Worm (Caenorhabditis elegans) whole organism, young adult: Measurements from ENCODE around the gene F13A7.11.

Experiments
- B0261.1 ChIP-seq: sonication (generic microtip); optimal IDR thresholded peaks from 2 replicates; lab custom pipeline; 2016; ENCODE audit warnings: mild to moderate bottlenecking, missing genetic modification characterization, moderate library complexity, missing compliant biosample characterization
- C06A6.2 ChIP-seq: fragments of 200-800 bp; sonication (Bioruptor generic); conservative IDR thresholded peaks from 2 replicates; pipeline ENCODE4 v1.3.6; 2022; ENCODE audit warnings: missing genetic modification characterization, missing compliant biosample characterization
- F22D6.2 ChIP-seq: sonication (generic microtip); optimal IDR thresholded peaks from 2 replicates; lab custom pipeline; 2016; ENCODE audit warnings: mild to moderate bottlenecking, missing genetic modification characterization, missing compliant biosample characterization
- F52B5.7 ChIP-seq: sonication (generic microtip); optimal IDR thresholded peaks from 2 replicates; lab custom pipeline; 2016; ENCODE audit warnings: mild to moderate bottlenecking, missing genetic modification characterization, missing compliant biosample characterization
- Y53G8AR.9 ChIP-seq: fragments of 200-800 bp; sonication (Bioruptor generic); conservative IDR thresholded peaks from 2 replicates; pipeline ENCODE4 v1.3.6; 2022; ENCODE audit warnings: missing genetic modification reagents, missing genetic modification characterization, missing compliant biosample characterization
- Y67H2A.10 ChIP-seq: fragments of 200-800 bp; sonication (Bioruptor generic); conservative IDR thresholded peaks from 2 replicates; pipeline ENCODE4 v1.3.6; 2022; ENCODE audit warnings: missing genetic modification reagents, missing genetic modification characterization, missing compliant biosample characterization
- Y95B8A.8 ChIP-seq: fragments of 200-800 bp; sonication (Bioruptor generic); IDR thresholded peaks from 2 replicates; pipeline ENCODE4 v1.3.6; 2022; ENCODE audit warnings: missing genetic modification reagents, missing genetic modification characterization, missing compliant biosample characterization
- bed-1 ChIP-seq: fragments of 200-800 bp; sonication (Bioruptor generic); IDR thresholded peaks from 2 replicates; pipeline ENCODE4 v1.3.6; 2022; ENCODE audit warnings: missing genetic modification reagents, missing genetic modification characterization, missing compliant biosample characterization
- bed-2 ChIP-seq: fragments of 200-800 bp; sonication (Bioruptor generic); IDR thresholded peaks from 2 replicates; pipeline ENCODE4 v1.3.6; 2022; ENCODE audit warnings: missing genetic modification reagents, missing genetic modification characterization, missing compliant biosample characterization
- ccch-3 ChIP-seq: fragments of 200-800 bp; sonication (Bioruptor generic); optimal IDR thresholded peaks from 2 replicates; lab custom pipeline; 2018; ENCODE audit warnings: mild to moderate bottlenecking, missing genetic modification characterization, missing compliant biosample characterization
- cebp-2 ChIP-seq: fragments of 200-800 bp; sonication (Bioruptor generic); IDR thresholded peaks from 2 replicates; pipeline ENCODE4 v1.3.6; 2022; ENCODE audit warnings: missing genetic modification characterization, missing compliant biosample characterization
- ceh-79 ChIP-seq: sonication (generic microtip); optimal IDR thresholded peaks from 2 replicates; lab custom pipeline; 2017; ENCODE audit warnings: mild to moderate bottlenecking, missing genetic modification characterization, missing compliant biosample characterization
- egl-44 ChIP-seq: fragments of 200-800 bp; sonication (Bioruptor generic); IDR thresholded peaks from 2 replicates; pipeline ENCODE4 v1.3.6; 2022; ENCODE audit warnings: missing genetic modification reagents, missing genetic modification characterization, missing compliant biosample characterization
- fkh-3 ChIP-seq: sonication (generic microtip); optimal IDR thresholded peaks from 2 replicates; lab custom pipeline; 2016; ENCODE audit warnings: mild to moderate bottlenecking, missing genetic modification characterization, missing compliant biosample characterization
- gei-17 ChIP-seq: fragments of 200-800 bp; sonication (Bioruptor generic); optimal IDR thresholded peaks from 2 replicates; lab custom pipeline; 2018; ENCODE audit warnings: mild to moderate bottlenecking, missing genetic modification characterization, missing compliant biosample characterization
- let-607 ChIP-seq, 2 experiments: fragments of 200-800 bp in 1 of 2; sonication (Bioruptor generic) in 1 of 2; sonication (generic microtip) in 1 of 2; optimal IDR thresholded peaks; 2 replicates each; lab custom pipeline; 2016 to 2018; ENCODE audit warnings: mild to moderate bottlenecking in 2 of 2, missing compliant biosample characterization in 2 of 2, missing genetic modification characterization in 2 of 2, moderate library complexity in 2 of 2, missing genotype in 1 of 2
- madf-8 ChIP-seq: fragments of 200-800 bp; sonication (Bioruptor generic); conservative IDR thresholded peaks from 2 replicates; pipeline ENCODE4 v1.3.6; 2022; ENCODE audit warnings: missing genetic modification reagents, missing genetic modification characterization, missing compliant biosample characterization
- mcd-1 ChIP-seq: fragments of 200-800 bp; sonication (Bioruptor generic); IDR thresholded peaks from 2 replicates; pipeline ENCODE4 v1.3.6; 2022; ENCODE audit warnings: missing genetic modification reagents, missing genetic modification characterization, missing compliant biosample characterization
- mel-28 ChIP-seq: sonication (generic microtip); optimal IDR thresholded peaks from 2 replicates; lab custom pipeline; 2016; ENCODE audit warnings: borderline replicate concordance, mild to moderate bottlenecking, missing genetic modification characterization, missing compliant biosample characterization
- mxl-1 ChIP-seq: sonication (generic microtip); optimal IDR thresholded peaks from 2 replicates; lab custom pipeline; 2016; ENCODE audit warnings: missing genetic modification characterization, missing compliant biosample characterization
- nfya-1 ChIP-seq: sonication (generic microtip); optimal IDR thresholded peaks from 2 replicates; lab custom pipeline; 2017; ENCODE audit warnings: antibody characterized with exemption, missing compliant biosample characterization, missing genetic modification characterization, borderline replicate concordance; ENCODE audit not compliant: insufficient read depth
- nfya-2 ChIP-seq: fragments of 200-800 bp; sonication (Bioruptor generic); IDR thresholded peaks from 2 replicates; pipeline ENCODE4 v1.3.6; 2022; ENCODE audit warnings: missing genetic modification reagents, missing genetic modification characterization, missing compliant biosample characterization
- snpc-1.3 ChIP-seq: sonication (generic microtip); optimal IDR thresholded peaks from 2 replicates; lab custom pipeline; 2017; ENCODE audit warnings: missing genetic modification characterization, mild to moderate bottlenecking, missing compliant biosample characterization, antibody characterized with exemption, moderate library complexity, missing genotype, missing genetic modification reagents; ENCODE audit not compliant: insufficient read depth

F13A7.11 gene

DNA sequence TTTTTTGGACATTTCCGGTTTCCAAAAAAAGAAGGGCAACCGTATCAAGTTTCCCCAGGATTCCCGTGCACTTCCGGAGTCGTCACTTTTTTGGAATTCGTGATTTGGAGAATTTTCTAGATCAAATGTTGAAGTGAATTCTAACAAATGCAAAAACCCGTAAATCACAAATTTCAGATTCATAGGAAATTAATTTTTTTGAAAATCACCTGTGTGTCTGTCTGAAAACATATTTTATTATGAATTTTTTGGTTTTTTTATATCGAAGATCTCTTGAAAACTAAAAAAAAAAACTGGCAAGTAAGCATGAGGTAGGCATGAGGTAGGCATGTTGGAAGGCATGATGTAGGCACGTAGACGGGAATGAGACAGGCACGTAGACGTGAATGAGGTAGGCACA, 45.0 kb downstream of the F13A7.11 start:
- TF ChIP-seq mcd-1 (GFP tag; lab: Robert Waterston, UW) (no peak), C06A6.2 (GFP tag; lab: Robert Waterston, UW) (no peak), mxl-1 (tag; lab: Kevin White, UChicago) (no peak), snpc-1.3 (no peak), let-607 (tag; optimal IDR thresholded peaks at IDR 0.05; lab: Kevin White, UChicago) (no peak), bed-1 (GFP tag; lab: Robert Waterston, UW) (no peak), nfya-2 (no peak)

DNA sequence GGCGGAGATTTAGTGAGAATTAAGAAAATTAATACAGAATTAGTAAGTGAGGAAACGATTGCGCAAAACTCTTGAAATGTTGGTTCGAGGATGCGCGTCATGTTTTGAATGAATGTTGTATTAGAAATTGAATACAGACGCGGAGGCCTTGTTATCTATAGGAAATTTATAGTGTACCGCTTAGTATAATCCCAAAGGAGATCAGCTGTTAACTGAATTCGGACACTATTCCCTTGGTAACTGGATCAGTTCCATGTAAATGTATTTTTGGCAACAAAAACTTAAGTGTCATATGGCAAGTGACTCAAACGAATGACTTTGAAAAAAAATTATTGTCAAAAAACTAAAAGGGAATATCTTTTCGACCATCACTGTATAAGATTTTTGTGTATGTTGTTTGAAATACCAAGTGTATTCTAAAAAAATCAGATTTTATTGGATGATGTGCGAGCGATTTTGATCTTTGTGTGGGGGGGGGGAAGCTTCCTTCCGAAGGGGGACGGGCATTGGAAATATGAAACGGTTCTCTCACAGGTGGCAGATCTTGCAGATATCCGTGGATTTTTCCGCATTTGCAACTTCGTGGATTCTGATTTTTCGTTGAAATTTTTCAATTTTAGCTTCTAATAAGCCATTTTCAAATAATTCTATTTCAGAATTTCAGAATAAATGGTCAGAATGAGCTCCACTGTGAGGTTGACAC, 48.5 kb downstream of the F13A7.11 start, which contains the start of the genes W08G11.5 and W08G11.1:
TSS of gene W08G11.5 (minus strand) at position 101 of the 703 bp plus-strand sequence.
TSS of gene W08G11.1 (plus strand) at position 653 of the 703 bp plus-strand sequence.
- TF ChIP-seq Y95B8A.8 (GFP tag; lab: Robert Waterston, UW): no peak
- TF ChIP-seq F52B5.7 (tag; lab: Kevin White, UChicago): no peak
- TF ChIP-seq nfya-2: no peak
- TF ChIP-seq ccch-3: no peak
- TF ChIP-seq mel-28 (tag; lab: Kevin White, UChicago): no peak
- no peak for TF ChIP-seq Y53G8AR.9
- TF ChIP-seq fkh-3: no peak
- no peak for TF ChIP-seq B0261.1
- TF ChIP-seq nfya-1 (tag; lab: Kevin White, UChicago): no peak
- TF ChIP-seq gei-17: no peak
- TF ChIP-seq madf-8: no peak
- no peak for TF ChIP-seq bed-2 (GFP tag; lab: Robert Waterston, UW)
- TF ChIP-seq Y67H2A.10: no peak
- TF ChIP-seq snpc-1.3: no peak
- no peak for TF ChIP-seq F22D6.2 (tag; lab: Kevin White, UChicago)
- TF ChIP-seq cebp-2 (GFP tag; lab: Robert Waterston, UW): no peak
- TF ChIP-seq ceh-79 (tag; lab: Kevin White, UChicago): no peak
- TF ChIP-seq egl-44 (GFP tag; lab: Robert Waterston, UW): no peak
